Fruit fly (Drosophila melanogaster): ENCODE measurements around the gene tal-1A.

Gene tal-1A

DNA sequence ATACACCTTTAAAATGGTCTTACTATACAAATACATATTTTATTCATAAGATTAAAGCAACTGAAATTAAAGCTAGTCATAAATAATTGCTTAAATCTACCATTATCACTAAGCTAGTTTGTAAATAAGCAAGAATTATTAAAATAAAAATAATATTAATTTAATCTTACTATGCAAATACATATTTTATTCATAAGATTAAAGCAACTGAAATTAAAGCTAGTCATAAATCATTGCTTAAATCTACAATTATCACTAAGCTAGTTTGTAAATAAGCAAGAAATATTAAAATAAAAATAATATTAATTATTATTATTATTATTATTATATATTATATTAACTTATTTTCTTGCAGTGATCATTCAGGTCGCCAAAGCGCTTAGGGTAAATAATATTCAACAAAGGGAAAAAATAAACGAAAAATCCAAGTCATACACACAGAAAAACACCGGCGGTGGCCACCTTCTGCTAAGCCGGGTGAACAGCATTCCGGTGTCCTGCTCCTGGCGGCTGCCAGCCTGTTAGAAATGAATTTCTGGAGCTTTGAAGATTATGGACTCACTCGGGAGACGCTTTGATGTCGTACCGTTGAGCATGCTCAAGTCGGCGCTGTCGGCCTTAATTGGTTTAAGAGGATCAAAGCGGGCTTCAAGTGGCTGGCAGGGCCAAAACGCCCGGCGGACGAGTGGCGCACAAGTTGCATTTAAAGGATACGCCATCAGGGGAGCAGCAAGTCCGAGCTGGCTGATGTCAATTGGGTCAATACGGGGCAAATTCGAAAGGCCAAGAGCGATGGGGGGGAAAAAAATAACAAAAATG, 8.8 kb upstream of the tal-1A start (continued):
- TF ChIP-seq kay (GFP tag; optimal IDR thresholded peaks at IDR 0.05) = no peak
- no peak for TF ChIP-seq Awh (GFP tag; IDR thresholded peaks at IDR 0.05)
- TF ChIP-seq Jarid2 (GFP tag; optimal IDR thresholded peaks at IDR 0.05) = no peak
- no peak for TF ChIP-seq ems (GFP tag; optimal IDR thresholded peaks at IDR 0.05)
- TF ChIP-seq CG1233 (GFP tag; optimal IDR thresholded peaks at IDR 0.05) = peak; percentile 29
- no peak for TF ChIP-seq CG10274 (GFP tag; optimal IDR thresholded peaks at IDR 0.05)
- TF ChIP-seq CG12219 (GFP tag; optimal IDR thresholded peaks at IDR 0.05) = no peak
- TF ChIP-seq CG32772 (GFP tag; IDR thresholded peaks at IDR 0.05) = no peak
- TF ChIP-seq Spps (tag; optimal IDR thresholded peaks at IDR 0.05) = no peak
- no peak for TF ChIP-seq dm (GFP tag; optimal IDR thresholded peaks at IDR 0.05)
- TF ChIP-seq pum (GFP tag; optimal IDR thresholded peaks at IDR 0.05) = no peak
- no peak for TF ChIP-seq Dll (GFP tag; IDR thresholded peaks at IDR 0.05; ENCODE audit: partially characterized antibody)
- no peak for TF ChIP-seq CG4730 (GFP tag; IDR thresholded peaks at IDR 0.05)
- no peak for TF ChIP-seq Usf (GFP tag; optimal IDR thresholded peaks at IDR 0.05)
- TF ChIP-seq H2.0 (GFP tag; IDR thresholded peaks at IDR 0.05) = 0 out of 2 replicates have a peak, but pooled peaks have one; percentile 2
- TF ChIP-seq bowl (GFP tag; IDR thresholded peaks at IDR 0.05) = no peak
- no peak for TF ChIP-seq croc (GFP tag; conservative IDR thresholded peaks at IDR 0.05)
- no peak for TF ChIP-seq cato (GFP tag; optimal IDR thresholded peaks at IDR 0.05; ENCODE audit: borderline replicate concordance)
- TF ChIP-seq eyg (GFP tag; optimal IDR thresholded peaks at IDR 0.05) = no peak
- TF ChIP-seq mirr (GFP tag; optimal IDR thresholded peaks at IDR 0.05) = no peak
- no peak for TF ChIP-seq sima (GFP tag; optimal IDR thresholded peaks at IDR 0.05)
- peak; percentile 21 for TF ChIP-seq CG10147 (GFP tag; optimal IDR thresholded peaks at IDR 0.05)
- no peak for TF ChIP-seq CG16813 (GFP tag; IDR thresholded peaks at IDR 0.05; ENCODE audit: partially characterized antibody)
- TF ChIP-seq Dref (GFP tag; IDR thresholded peaks at IDR 0.05) = no peak
- no peak for TF ChIP-seq Dad (GFP tag; optimal IDR thresholded peaks at IDR 0.05)
- TF ChIP-seq Hr51 (GFP tag; optimal IDR thresholded peaks at IDR 0.05) = peak in 1 of 2 experiments; percentile 39
- TF ChIP-seq CG4424 (GFP tag; optimal IDR thresholded peaks at IDR 0.05) = no peak
- no peak for TF ChIP-seq CG4404 (GFP tag; IDR thresholded peaks at IDR 0.05)
- TF ChIP-seq Antp (GFP tag; optimal IDR thresholded peaks at IDR 0.05) = no peak
- TF ChIP-seq amos (GFP tag; IDR thresholded peaks at IDR 0.05; ENCODE audit: partially characterized antibody) = no peak
- TF ChIP-seq MBD-R2 (GFP tag; IDR thresholded peaks at IDR 0.05) = no peak
- TF ChIP-seq Chrac-16 (GFP tag; optimal IDR thresholded peaks at IDR 0.05) = no peak
- no peak for TF ChIP-seq Optix (GFP tag; IDR thresholded peaks at IDR 0.05)
- no peak for TF ChIP-seq ken (GFP tag; IDR thresholded peaks at IDR 0.05)
- TF ChIP-seq ci (GFP tag; IDR thresholded peaks at IDR 0.05) = no peak
- TF ChIP-seq Lhr (GFP tag; optimal IDR thresholded peaks at IDR 0.05) = no peak
- TF ChIP-seq CG6175 (GFP tag; IDR thresholded peaks at IDR 0.05) = no peak
- no peak for TF ChIP-seq salm (tag; optimal IDR thresholded peaks at IDR 0.05)
- no peak for TF ChIP-seq pfk (GFP tag; optimal IDR thresholded peaks at IDR 0.05)
- no peak for TF ChIP-seq knrl (GFP tag; IDR thresholded peaks at IDR 0.05; ENCODE audit: partially characterized antibody)
- no peak for TF ChIP-seq lbe (GFP tag; optimal IDR thresholded peaks at IDR 0.05)
- TF ChIP-seq CG16815 (GFP tag; optimal IDR thresholded peaks at IDR 0.05) = no peak
- TF ChIP-seq CG10565 (GFP tag; optimal IDR thresholded peaks at IDR 0.05) = no peak
- TF ChIP-seq PHDP (tag; optimal IDR thresholded peaks at IDR 0.05) = peak; percentile 39
- TF ChIP-seq danr (GFP tag; IDR thresholded peaks at IDR 0.05) = no peak
- TF ChIP-seq gfzf (GFP tag; optimal IDR thresholded peaks at IDR 0.05) = no peak
- TF ChIP-seq CG18599 (GFP tag; optimal IDR thresholded peaks at IDR 0.05) = peak; percentile 70
- no peak for TF ChIP-seq CG6813 (GFP tag; optimal IDR thresholded peaks at IDR 0.05)
- TF ChIP-seq wek (GFP tag; optimal IDR thresholded peaks at IDR 0.05) = no peak

All from whole organism, embryonic.